Fruit fly (Drosophila melanogaster) whole organism, adult: ENCODE results near the gene CG12605.
A peak's percentile ranks its signal among the peaks of the same experiment; 100 is the strongest.

Source experiments
- CG11617 ChIP-seq: fragments of 200-800 bp; sonication (Bioruptor generic); optimal IDR thresholded peaks from 2 replicates; lab custom pipeline; 2017; ENCODE audit warnings: mild to moderate bottlenecking, missing biosample characterization, missing genetic modification reagents, missing genetic modification characterization
- CG12768 ChIP-seq: fragments of 200-800 bp; sonication (Bioruptor generic); optimal IDR thresholded peaks from 2 replicates; lab custom pipeline; 2017; ENCODE audit warnings: missing biosample characterization, missing genetic modification characterization, mild to moderate bottlenecking, moderate library complexity, missing genetic modification reagents
- CG14711 ChIP-seq: fragments of 200-800 bp; sonication (Bioruptor generic); optimal IDR thresholded peaks from 2 replicates; lab custom pipeline; 2018; ENCODE audit warnings: missing biosample characterization, mild to moderate bottlenecking, missing genetic modification characterization, moderate library complexity
- CG1620 ChIP-seq: fragments of 200-800 bp; sonication (Bioruptor generic); optimal IDR thresholded peaks from 2 replicates; lab custom pipeline; 2016; ENCODE audit warnings: missing biosample characterization, missing genetic modification characterization
- CG33017 ChIP-seq: fragments of 200-800 bp; sonication (Bioruptor generic); optimal IDR thresholded peaks from 2 replicates; lab custom pipeline; 2018; ENCODE audit warnings: missing biosample characterization, mild to moderate bottlenecking, missing genetic modification characterization, moderate library complexity
- CG5204 ChIP-seq: fragments of 200-800 bp; sonication (Bioruptor generic); optimal IDR thresholded peaks from 2 replicates; lab custom pipeline; 2016; ENCODE audit warnings: missing biosample characterization, missing genetic modification characterization
- CG7045 ChIP-seq: fragments of 200-800 bp; sonication (Bioruptor generic); optimal IDR thresholded peaks from 2 replicates; lab custom pipeline; 2017; ENCODE audit warnings: missing biosample characterization, mild to moderate bottlenecking, missing genetic modification characterization
- CG7101 ChIP-seq: fragments of 200-800 bp; sonication (Bioruptor generic); optimal IDR thresholded peaks from 2 replicates; lab custom pipeline; 2018; ENCODE audit warnings: missing biosample characterization, mild to moderate bottlenecking, missing genetic modification characterization, moderate library complexity
- Clk ChIP-seq: fragments of 200-800 bp; sonication (Bioruptor generic); optimal IDR thresholded peaks from 2 replicates; lab custom pipeline; 2017; ENCODE audit warnings: missing biosample characterization, missing genetic modification characterization
- Crg-1 ChIP-seq: fragments of 200-800 bp; sonication (Bioruptor generic); optimal IDR thresholded peaks from 2 replicates; lab custom pipeline; 2016; ENCODE audit warnings: missing biosample characterization, missing genetic modification characterization
- Hr96 ChIP-seq: fragments of 200-800 bp; sonication (Bioruptor generic); optimal IDR thresholded peaks from 2 replicates; lab custom pipeline; 2016; ENCODE audit warnings: missing biosample characterization, missing genetic modification characterization
- Mnt ChIP-seq: fragments of 200-800 bp; sonication (Bioruptor generic); optimal IDR thresholded peaks from 2 replicates; lab custom pipeline; 2016; ENCODE audit warnings: missing biosample characterization, mild to moderate bottlenecking, missing genetic modification characterization
- bab1 ChIP-seq: fragments of 200-800 bp; sonication (Bioruptor generic); optimal IDR thresholded peaks from 3 replicates; lab custom pipeline; 2019; ENCODE audit warnings: missing biosample characterization, mild to moderate bottlenecking, missing genetic modification characterization, moderate library complexity
- cic ChIP-seq: fragments of 200-800 bp; sonication (Bioruptor generic); optimal IDR thresholded peaks from 2 replicates; lab custom pipeline; 2017; ENCODE audit warnings: missing biosample characterization, mild to moderate bottlenecking, missing genetic modification characterization, moderate library complexity
- cnc ChIP-seq, 2 experiments: fragments of >200 bp; optimal IDR thresholded peaks; 2 replicates each; lab custom pipeline; 2017
- kay ChIP-seq: fragments of 200-800 bp; sonication (Bioruptor generic); peaks from one replicate; lab custom pipeline; 2016; ENCODE audit warnings: missing biosample characterization, missing genetic modification characterization, borderline replicate concordance
- ovo ChIP-seq: fragments of 200-800 bp; sonication (Bioruptor generic); optimal IDR thresholded peaks from 2 replicates; lab custom pipeline; 2016; ENCODE audit warnings: missing biosample characterization, missing genetic modification characterization
- pad ChIP-seq: fragments of 200-800 bp; sonication (Bioruptor generic); optimal IDR thresholded peaks from 3 replicates; lab custom pipeline; 2017; ENCODE audit warnings: missing biosample characterization, missing genetic modification characterization, mild to moderate bottlenecking, moderate library complexity, missing genetic modification reagents
- tj ChIP-seq: fragments of 200-800 bp; sonication (Bioruptor generic); optimal IDR thresholded peaks from 3 replicates; lab custom pipeline; 2017; ENCODE audit warnings: missing biosample characterization, mild to moderate bottlenecking, missing genetic modification characterization, moderate library complexity
- toe ChIP-seq: fragments of 200-800 bp; sonication (Bioruptor generic); optimal IDR thresholded peaks from 2 replicates; lab custom pipeline; 2016; ENCODE audit warnings: missing biosample characterization, missing genetic modification characterization

Gene CG12605

dm6 chr3L:4000711-4001110, 36.1 kb upstream of the CG12605 start:
- TF ChIP-seq CG14711 (tag; lab: Kevin White, UChicago) (no peak), CG5204 (GFP tag; lab: Kevin White, UChicago) (no peak), CG11617 (GFP tag; lab: Kevin White, UChicago) (no peak), Hr96 (GFP tag; lab: Kevin White, UChicago) (no peak), CG12768 (GFP tag; lab: Kevin White, UChicago) (no peak), CG7101 (tag; lab: Kevin White, UChicago) (no peak), tj (GFP tag; lab: Kevin White, UChicago) (no peak), Mnt (no peak), CG33017 (tag; lab: Kevin White, UChicago) (no peak), Crg-1 (no peak), Clk (no peak), pad (no peak), toe (GFP tag; lab: Kevin White, UChicago) (no peak), CG1620 (GFP tag; lab: Kevin White, UChicago) (no peak), ovo (GFP tag; lab: Kevin White, UChicago) (no peak), cnc (optimal IDR thresholded peaks at IDR 0.05; lab: Kevin White, UChicago) (no peak), bab1 (GFP tag; lab: Kevin White, UChicago) (no peak), CG7045 (GFP tag; lab: Kevin White, UChicago) (no peak)

- no peak for TF ChIP-seq CG7045 (GFP tag; lab: Kevin White, UChicago)
These were observed 31.0 kb upstream of the CG12605 start for dm6 chr3L:3995554-3995953.

dm6 chr3L:3983466-3983946, 18.9 kb upstream of the CG12605 start, which contains the start of gene scrt:
scrt (plus strand) TSS chr3L:3983896.
- TF ChIP-seq tj (GFP tag; lab: Kevin White, UChicago), result peak; percentile 16
- TF ChIP-seq CG7045 (GFP tag; lab: Kevin White, UChicago), result peak; percentile 48
- no peak for TF ChIP-seq cic (GFP tag; lab: Kevin White, UChicago)
- TF ChIP-seq Hr96 (GFP tag; lab: Kevin White, UChicago), result peak; percentile 9
- no peak for TF ChIP-seq bab1 (GFP tag; lab: Kevin White, UChicago)
- TF ChIP-seq pad, result peak; percentile 55
- TF ChIP-seq CG11617 (GFP tag; lab: Kevin White, UChicago), result peak; percentile 10

dm6 chr3L:3980027-3980426, 15.5 kb upstream of the CG12605 start:
- TF ChIP-seq ovo (GFP tag; lab: Kevin White, UChicago) (no peak), bab1 (GFP tag; lab: Kevin White, UChicago) (no peak), CG5204 (GFP tag; lab: Kevin White, UChicago) (no peak), Clk (no peak), CG14711 (tag; lab: Kevin White, UChicago) (no peak), CG12768 (GFP tag; lab: Kevin White, UChicago) (no peak), CG11617 (GFP tag; lab: Kevin White, UChicago) (no peak), cnc (optimal IDR thresholded peaks at IDR 0.05; lab: Kevin White, UChicago) (no peak), CG1620 (GFP tag; lab: Kevin White, UChicago) (no peak), CG7045 (GFP tag; lab: Kevin White, UChicago) (no peak), CG33017 (tag; lab: Kevin White, UChicago) (no peak)

dm6 chr3L:3978762-3979516, 14.4 kb upstream of the CG12605 start:
- no peak for TF ChIP-seq tj (GFP tag; lab: Kevin White, UChicago)
- TF ChIP-seq bab1 (GFP tag; lab: Kevin White, UChicago), result no peak
- TF ChIP-seq CG11617 (GFP tag; lab: Kevin White, UChicago), result no peak
- TF ChIP-seq pad, result no peak
- no peak for TF ChIP-seq kay
- no peak for TF ChIP-seq toe (GFP tag; lab: Kevin White, UChicago)

- TF ChIP-seq bab1 (GFP tag; lab: Kevin White, UChicago), result no peak
- no peak for TF ChIP-seq ovo (GFP tag; lab: Kevin White, UChicago)
- TF ChIP-seq CG11617 (GFP tag; lab: Kevin White, UChicago), result no peak
- no peak for TF ChIP-seq pad
These were observed 13.2 kb upstream of the CG12605 start for dm6 chr3L:3977622-3978355.

- TF ChIP-seq CG14711 (tag; lab: Kevin White, UChicago), result no peak
- TF ChIP-seq CG12768 (GFP tag; lab: Kevin White, UChicago), result no peak
- TF ChIP-seq cic (GFP tag; lab: Kevin White, UChicago), result no peak
- no peak for TF ChIP-seq Hr96 (GFP tag; lab: Kevin White, UChicago)
- no peak for TF ChIP-seq CG7101 (tag; lab: Kevin White, UChicago)
These were observed 11.9 kb upstream of the CG12605 start for dm6 chr3L:3976438-3976837.
